Fruit fly (Drosophila melanogaster) whole organism, embryonic: ENCODE data around the gene CG10584.
A peak's percentile ranks its signal among the peaks of the same experiment; 100 is the strongest.

Experiments used
- Asciz ChIP-seq: fragments of 200-800 bp; sonication (Bioruptor generic); optimal IDR thresholded peaks from 2 replicates; lab custom pipeline; 2017; ENCODE audit warnings: missing biosample characterization, mild to moderate bottlenecking, missing genetic modification characterization, missing genetic modification reagents
- CG10209 ChIP-seq: fragments of 200-800 bp; sonication (Bioruptor generic); optimal IDR thresholded peaks from 3 replicates; lab custom pipeline; 2017; ENCODE audit warnings: missing biosample characterization, mild to moderate bottlenecking, missing genetic modification characterization, missing genetic modification reagents
- CG1024 ChIP-seq: fragments of 200-800 bp; sonication (Bioruptor generic); IDR thresholded peaks from 2 replicates; pipeline ENCODE4 v1.3.6; 2022; ENCODE audit warnings: missing biosample characterization, missing genetic modification characterization
- CG11085 ChIP-seq: fragments of 200-800 bp; sonication (Bioruptor generic); IDR thresholded peaks from 2 replicates; pipeline ENCODE4 v1.3.6; 2022; ENCODE audit warnings: missing biosample characterization, missing genetic modification characterization
- CG12299 ChIP-seq: fragments of 200-800 bp; sonication (Bioruptor generic); optimal IDR thresholded peaks from 2 replicates; lab custom pipeline; 2018; ENCODE audit warnings: missing biosample characterization, mild to moderate bottlenecking, missing genetic modification characterization
- CG12769 ChIP-seq: fragments of 200-800 bp; sonication (Bioruptor generic); optimal IDR thresholded peaks from 2 replicates; lab custom pipeline; 2019; ENCODE audit warnings: missing biosample characterization, mild to moderate bottlenecking, missing genetic modification characterization, moderate library complexity
- CG17568 ChIP-seq: fragments of 200-800 bp; sonication (Bioruptor generic); optimal IDR thresholded peaks from 2 replicates; lab custom pipeline; 2018; ENCODE audit warnings: missing biosample characterization, mild to moderate bottlenecking, missing genetic modification characterization, moderate library complexity
- CG2875 ChIP-seq: fragments of 200-800 bp; sonication (Bioruptor generic); optimal IDR thresholded peaks from 2 replicates; lab custom pipeline; 2017; ENCODE audit warnings: missing biosample characterization, mild to moderate bottlenecking, missing genetic modification characterization, missing genetic modification reagents
- CG3281 ChIP-seq: fragments of 200-800 bp; sonication (Bioruptor generic); optimal IDR thresholded peaks from 3 replicates; lab custom pipeline; 2017; ENCODE audit warnings: missing biosample characterization, mild to moderate bottlenecking, missing genetic modification characterization
- CG33557 ChIP-seq: fragments of 200-800 bp; sonication (Bioruptor generic); optimal IDR thresholded peaks from 2 replicates; lab custom pipeline; 2019; ENCODE audit warnings: missing biosample characterization, mild to moderate bottlenecking, missing genetic modification characterization, moderate library complexity
- CG3995 ChIP-seq: fragments of 200-800 bp; sonication (Bioruptor generic); optimal IDR thresholded peaks from 3 replicates; lab custom pipeline; 2016; ENCODE audit warnings: missing biosample characterization, missing genetic modification characterization
- CG4360 ChIP-seq: fragments of 200-800 bp; sonication (Bioruptor generic); IDR thresholded peaks from 2 replicates; pipeline ENCODE4 v1.3.6; 2022; ENCODE audit warnings: missing biosample characterization, missing genetic modification characterization
- CG4404 ChIP-seq: fragments of 200-800 bp; sonication (Bioruptor generic); IDR thresholded peaks from 2 replicates; pipeline ENCODE4 v1.3.6; 2022; ENCODE audit warnings: missing biosample characterization, missing genetic modification characterization
- CG4424 ChIP-seq: fragments of 200-800 bp; sonication (Bioruptor generic); optimal IDR thresholded peaks from 3 replicates; lab custom pipeline; 2016; ENCODE audit warnings: missing biosample characterization, missing genetic modification characterization
- CG5245 ChIP-seq: fragments of 200-800 bp; sonication (Bioruptor generic); optimal IDR thresholded peaks from 3 replicates; lab custom pipeline; 2016; ENCODE audit warnings: missing biosample characterization, missing genetic modification characterization
- CG6175 ChIP-seq: fragments of 200-800 bp; sonication (Bioruptor generic); IDR thresholded peaks from 3 replicates; pipeline ENCODE4 v1.3.6; 2022; ENCODE audit warnings: missing biosample characterization, missing genetic modification characterization
- CG6765 ChIP-seq: fragments of 200-800 bp; sonication (Bioruptor generic); optimal IDR thresholded peaks from 3 replicates; lab custom pipeline; 2017; ENCODE audit warnings: missing biosample characterization, mild to moderate bottlenecking, missing genetic modification characterization
- CG6791 ChIP-seq: fragments of 200-800 bp; sonication (Bioruptor generic); IDR thresholded peaks from 3 replicates; pipeline ENCODE4 v1.3.6; 2022; ENCODE audit warnings: missing biosample characterization, missing genetic modification characterization; ENCODE audit not compliant: partially characterized antibody
- CG7839 ChIP-seq: fragments of 200-800 bp; sonication (Bioruptor generic); optimal IDR thresholded peaks from 3 replicates; lab custom pipeline; 2018; ENCODE audit warnings: missing biosample characterization, mild to moderate bottlenecking, missing genetic modification characterization, moderate library complexity
- CG8478 ChIP-seq: fragments of >200 bp; optimal IDR thresholded peaks from 2 replicates; lab custom pipeline; 2018
- CTCF ChIP-seq: fragments of 200-800 bp; sonication (Bioruptor generic); optimal IDR thresholded peaks from 2 replicates; lab custom pipeline; 2017; ENCODE audit warnings: missing biosample characterization, mild to moderate bottlenecking, missing genetic modification characterization, moderate library complexity
- Camta ChIP-seq: fragments of 200-800 bp; sonication (Bioruptor generic); optimal IDR thresholded peaks from 2 replicates; lab custom pipeline; 2016; ENCODE audit warnings: missing biosample characterization, missing genetic modification characterization
- Chrac-16 ChIP-seq: fragments of 200-800 bp; sonication (Bioruptor generic); optimal IDR thresholded peaks from 3 replicates; lab custom pipeline; 2016; ENCODE audit warnings: missing biosample characterization, missing genetic modification characterization
- Dp ChIP-seq: fragments of 200-800 bp; sonication (Bioruptor generic); optimal IDR thresholded peaks from 2 replicates; lab custom pipeline; 2018; ENCODE audit warnings: missing biosample characterization, mild to moderate bottlenecking, missing genetic modification characterization, moderate library complexity
- Fer3 ChIP-seq: fragments of 200-800 bp; sonication (Bioruptor generic); optimal IDR thresholded peaks from 2 replicates; lab custom pipeline; 2018; ENCODE audit warnings: missing biosample characterization, mild to moderate bottlenecking, missing genetic modification characterization, moderate library complexity
- H2.0 ChIP-seq: fragments of 200-800 bp; sonication (Bioruptor generic); IDR thresholded peaks from 2 replicates; pipeline ENCODE4 v1.3.6; 2022; ENCODE audit warnings: missing biosample characterization, missing genetic modification characterization
- HmgD ChIP-seq: fragments of 200-800 bp; sonication (Bioruptor generic); optimal IDR thresholded peaks from 3 replicates; lab custom pipeline; 2016; ENCODE audit warnings: missing biosample characterization, missing genetic modification characterization
- Hr51 ChIP-seq, 2 experiments: fragments of 200-800 bp; sonication (Bioruptor generic); optimal IDR thresholded peaks; 2 replicates in 1 of 2; 3 replicates in 1 of 2; lab custom pipeline; 2016 to 2018; ENCODE audit warnings: missing biosample characterization in 2 of 2, missing genetic modification characterization in 2 of 2, mild to moderate bottlenecking in 1 of 2, moderate library complexity in 1 of 2
- MESR4 ChIP-seq: fragments of 200-800 bp; sonication (Bioruptor generic); optimal IDR thresholded peaks from 2 replicates; lab custom pipeline; 2018; ENCODE audit warnings: missing biosample characterization, mild to moderate bottlenecking, missing genetic modification characterization, moderate library complexity
- Max ChIP-seq: fragments of 200-800 bp; sonication (Bioruptor generic); optimal IDR thresholded peaks from 2 replicates; lab custom pipeline; 2016; ENCODE audit warnings: missing biosample characterization, mild to moderate bottlenecking, missing genetic modification characterization
- Oli ChIP-seq: fragments of 200-800 bp; sonication (Bioruptor generic); optimal IDR thresholded peaks from 2 replicates; lab custom pipeline; 2018; ENCODE audit warnings: missing biosample characterization, mild to moderate bottlenecking, missing genetic modification characterization, moderate library complexity
- PHDP ChIP-seq: fragments of 200-800 bp; sonication (Bioruptor generic); optimal IDR thresholded peaks from 3 replicates; lab custom pipeline; 2018; ENCODE audit warnings: missing biosample characterization, mild to moderate bottlenecking, missing genetic modification characterization, moderate library complexity
- Rfx ChIP-seq: fragments of 200-800 bp; sonication (Bioruptor generic); IDR thresholded peaks from 2 replicates; pipeline ENCODE4 v1.3.6; 2022; ENCODE audit warnings: missing biosample characterization, missing genetic modification characterization
- Scr ChIP-seq: fragments of 200-800 bp; sonication (Bioruptor generic); IDR thresholded peaks from 2 replicates; pipeline ENCODE4 v1.3.6; 2022; ENCODE audit warnings: missing biosample characterization, missing genetic modification characterization; ENCODE audit not compliant: partially characterized antibody
- Sox102F ChIP-seq: fragments of 200-800 bp; sonication (Bioruptor generic); optimal IDR thresholded peaks from 2 replicates; lab custom pipeline; 2018; ENCODE audit warnings: missing biosample characterization, mild to moderate bottlenecking, missing genetic modification characterization, moderate library complexity
- ase ChIP-seq: fragments of 200-800 bp; sonication (Bioruptor generic); IDR thresholded peaks from 3 replicates; pipeline ENCODE4 v1.3.6; 2022; ENCODE audit warnings: missing biosample characterization, missing genetic modification characterization
- az2 ChIP-seq: fragments of 200-800 bp; sonication (Bioruptor generic); optimal IDR thresholded peaks from 3 replicates; lab custom pipeline; 2016; ENCODE audit warnings: missing biosample characterization, missing genetic modification characterization
- bowl ChIP-seq: fragments of 200-800 bp; sonication (Bioruptor generic); IDR thresholded peaks from 2 replicates; pipeline ENCODE4 v1.3.6; 2022; ENCODE audit warnings: missing biosample characterization, missing genetic modification characterization
- dati ChIP-seq: fragments of 200-800 bp; sonication (Bioruptor generic); IDR thresholded peaks from 2 replicates; pipeline ENCODE4 v1.3.6; 2022; ENCODE audit warnings: missing biosample characterization, missing genetic modification characterization
- eyg ChIP-seq: fragments of 200-800 bp; sonication (Bioruptor generic); optimal IDR thresholded peaks from 3 replicates; lab custom pipeline; 2016; ENCODE audit warnings: missing biosample characterization, missing genetic modification characterization
- ftz-f1 ChIP-seq: fragments of 200-800 bp; sonication (Bioruptor generic); optimal IDR thresholded peaks from 2 replicates; lab custom pipeline; 2016; ENCODE audit warnings: missing biosample characterization, missing genetic modification characterization
- gem ChIP-seq: fragments of 200-800 bp; sonication (Bioruptor generic); optimal IDR thresholded peaks from 2 replicates; lab custom pipeline; 2019; ENCODE audit warnings: missing biosample characterization, mild to moderate bottlenecking, missing genetic modification characterization, moderate library complexity
- grau ChIP-seq: fragments of 200-800 bp; optimal IDR thresholded peaks from 3 replicates; lab custom pipeline; 2019; ENCODE audit warnings: missing biosample characterization, mild to moderate bottlenecking, missing genetic modification characterization, moderate library complexity
- gro ChIP-seq: fragments of 200-800 bp; sonication (Bioruptor generic); optimal IDR thresholded peaks from 2 replicates; lab custom pipeline; 2016; ENCODE audit warnings: missing biosample characterization, missing genetic modification characterization
- gsb-n ChIP-seq: fragments of 200-800 bp; sonication (Bioruptor generic); optimal IDR thresholded peaks from 3 replicates; lab custom pipeline; 2018; ENCODE audit warnings: missing biosample characterization, mild to moderate bottlenecking, missing genetic modification characterization
- p53 ChIP-seq: fragments of 200-800 bp; sonication (Bioruptor generic); optimal IDR thresholded peaks from 2 replicates; lab custom pipeline; 2016; ENCODE audit warnings: missing biosample characterization, missing genetic modification characterization
- sc ChIP-seq, 3 experiments: fragments of >200 bp in 2 of 3; fragments of 200-800 bp in 1 of 3; sonication (Bioruptor generic) in 1 of 3; optimal IDR thresholded peaks; 2 replicates in 2 of 3; 3 replicates in 1 of 3; lab custom pipeline; 2017; ENCODE audit warnings: mild to moderate bottlenecking in 1 of 3, missing biosample characterization in 1 of 3, missing genetic modification characterization in 1 of 3, missing genetic modification reagents in 1 of 3
- z ChIP-seq: fragments of 200-800 bp; sonication (Bioruptor generic); IDR thresholded peaks from 3 replicates; pipeline ENCODE4 v1.3.6; 2022; ENCODE audit warnings: missing biosample characterization, missing genetic modification characterization
- zen2 ChIP-seq: fragments of 200-800 bp; sonication (Bioruptor generic); IDR thresholded peaks from 3 replicates; pipeline ENCODE4 v1.3.6; 2022; ENCODE audit warnings: missing biosample characterization, missing genetic modification characterization; ENCODE audit not compliant: partially characterized antibody

The CG10584 gene

DNA sequence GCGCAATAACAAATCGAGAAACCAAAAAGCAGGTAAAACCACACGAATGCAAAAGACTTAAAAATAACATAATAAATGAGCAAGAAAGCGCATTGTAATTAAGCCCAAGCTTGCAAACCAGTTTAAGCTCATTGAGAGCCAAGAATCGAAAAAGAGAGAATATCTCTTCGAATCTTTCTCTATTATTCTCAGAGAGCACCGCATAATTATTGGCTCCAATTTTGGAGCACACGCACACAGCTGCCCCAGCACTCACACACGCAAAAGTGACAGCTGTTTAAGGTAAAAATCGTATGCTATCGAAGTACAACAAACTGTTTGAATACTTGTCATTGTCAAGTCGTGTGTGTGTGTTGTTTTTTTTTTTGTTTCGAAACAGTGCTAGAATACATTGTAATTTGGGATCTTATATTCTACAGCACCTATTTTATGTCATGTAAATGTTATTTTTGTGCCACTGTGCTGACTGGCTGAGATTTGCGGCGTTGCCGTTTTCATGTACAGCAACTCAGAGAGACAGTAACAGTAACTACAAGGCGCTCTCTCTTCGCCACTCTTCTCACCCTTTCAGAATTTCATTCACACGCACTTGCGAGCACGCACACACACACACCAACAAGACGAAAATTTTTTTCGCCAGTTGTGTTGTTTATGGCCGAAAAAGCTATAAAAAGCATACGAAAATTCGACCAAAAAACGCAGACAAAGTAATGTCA is 21.6 kb downstream of the CG10584 start (continued):
- TF ChIP-seq Oli (tag; lab: Kevin White, UChicago) (peak; percentile 55), gsb-n (tag; lab: Kevin White, UChicago) (no peak), CG6765 (GFP tag; lab: Kevin White, UChicago) (peak; percentile 9), CG1024 (GFP tag; lab: Robert Waterston, UW) (no peak), MESR4 (GFP tag; lab: Kevin White, UChicago) (no peak), CG2875 (GFP tag; lab: Kevin White, UChicago) (peak; percentile 1), CG4404 (no peak), gro (GFP tag; lab: Kevin White, UChicago) (peak; percentile 18), H2.0 (GFP tag; lab: Robert Waterston, UW) (peak; percentile 40; the same call in 1 of the 2 replicates), CG10209 (peak; percentile 18), Camta (no peak), CG6175 (GFP tag; lab: Robert Waterston, UW) (no peak), bowl (GFP tag; lab: Robert Waterston, UW) (no peak), Max (GFP tag; lab: Kevin White, UChicago) (peak; percentile 3), CG11085 (no peak), Chrac-16 (GFP tag; lab: Kevin White, UChicago) (no peak), grau (no peak), az2 (GFP tag; lab: Kevin White, UChicago) (peak; percentile 31), CG4360 (no peak; the same call in 1 of the 2 replicates), CG12299 (tag; lab: Kevin White, UChicago) (no peak), CG12769 (tag; lab: Kevin White, UChicago) (peak; percentile 30), z (GFP tag; lab: Robert Waterston, UW) (no peak), CG4424 (GFP tag; lab: Kevin White, UChicago) (peak; percentile 29), eyg (peak; percentile 48), zen2 (GFP tag; lab: Robert Waterston, UW) (no peak), Fer3 (tag; lab: Kevin White, UChicago) (peak; percentile 32), ase (GFP tag; lab: Robert Waterston, UW) (no peak; the same call in 2 of the 3 replicates), sc (optimal IDR thresholded peaks at IDR 0.05; lab: Kevin White, UChicago) (no peak), sc (GFP tag; optimal IDR thresholded peaks at IDR 0.05; lab: Kevin White, UChicago) (no peak), CG3281 (GFP tag; lab: Kevin White, UChicago) (peak; percentile 43), Scr (GFP tag; lab: Robert Waterston, UW) (0 out of 2 replicates have a peak, but pooled peaks have one; percentile 16), Hr51 (GFP tag; optimal IDR thresholded peaks at IDR 0.05; lab: Kevin White, UChicago) (peak in 1 of 2 experiments; percentile 46), Rfx (GFP tag; lab: Robert Waterston, UW) (peak; percentile 68), Dp (GFP tag; lab: Kevin White, UChicago) (no peak), PHDP (tag; lab: Kevin White, UChicago) (peak; percentile 54), CG5245 (GFP tag; lab: Kevin White, UChicago) (no peak), CG7839 (tag; lab: Kevin White, UChicago) (peak; percentile 41), HmgD (GFP tag; lab: Kevin White, UChicago) (no peak), p53 (GFP tag; lab: Kevin White, UChicago) (no peak), CG17568 (GFP tag; lab: Kevin White, UChicago) (no peak), dati (GFP tag; lab: Robert Waterston, UW) (no peak), ftz-f1 (no peak), Sox102F (peak; percentile 66), gem (tag; lab: Kevin White, UChicago) (peak; percentile 64), CG8478 (lab: Kevin White, UChicago) (no peak), CG33557 (GFP tag; lab: Kevin White, UChicago) (no peak), CG6791 (GFP tag; lab: Robert Waterston, UW) (no peak), CTCF (GFP tag; lab: Kevin White, UChicago) (no peak), Asciz (GFP tag; lab: Kevin White, UChicago) (peak; percentile 37), CG3995 (GFP tag; lab: Kevin White, UChicago) (no peak)
